Worm (Caenorhabditis elegans) whole organism, mixed stage, embryonic: ENCODE results near the gene irld-50.

Experiments
- mep-1 ChIP-seq: fragments of 150-350 bp; optimal IDR thresholded peaks from 2 replicates; lab custom pipeline; 2017; ENCODE audit warnings: missing biosample characterization, missing genetic modification reagents, missing genetic modification characterization, inconsistent platforms
- nhr-76 ChIP-seq: sonication (generic microtip); optimal IDR thresholded peaks from 2 replicates; lab custom pipeline; 2017; ENCODE audit warnings: missing biosample characterization, missing genetic modification characterization
- pha-4 ChIP-seq: fragments of 150-350 bp; optimal IDR thresholded peaks from 2 replicates; lab custom pipeline; 2018; ENCODE audit warnings: missing biosample characterization, missing genetic modification reagents, missing genetic modification characterization
- snpc-4 ChIP-seq: fragments of 150-350 bp; optimal IDR thresholded peaks from 2 replicates; lab custom pipeline; 2014; ENCODE audit warnings: missing biosample characterization, missing genetic modification characterization
- unc-39 ChIP-seq: fragments of 150-350 bp; optimal IDR thresholded peaks from 2 replicates; lab custom pipeline; 2014; ENCODE audit warnings: missing biosample characterization, missing genetic modification characterization
- zip-8 ChIP-seq: fragments of 150-350 bp; optimal IDR thresholded peaks from 2 replicates; lab custom pipeline; 2014; ENCODE audit warnings: missing biosample characterization, missing genetic modification characterization

ce11 chrII:2901158-2901557, 42.7 kb downstream of the irld-50 start:
- TF ChIP-seq nhr-76 (no peak), unc-39 (tag; lab: Kevin White, UChicago) (no peak), snpc-4 (tag; lab: Kevin White, UChicago) (no peak), mep-1 (tag; lab: Kevin White, UChicago) (no peak), pha-4 (tag; lab: Kevin White, UChicago) (no peak), zip-8 (tag; lab: Kevin White, UChicago) (no peak)
